Worm (Caenorhabditis elegans) whole organism, L4 larva: ENCODE results near the gene F13H8.3.

Experiments
- F26F4.8 ChIP-seq: fragments of 200-800 bp; sonication (Bioruptor generic); conservative IDR thresholded peaks from 2 replicates; pipeline ENCODE4 v1.3.6; 2022; ENCODE audit warnings: missing genetic modification characterization, missing compliant biosample characterization
- T20F7.1 ChIP-seq: fragments of 200-800 bp; sonication (Bioruptor generic); optimal IDR thresholded peaks from 2 replicates; lab custom pipeline; 2018; ENCODE audit warnings: mild to moderate bottlenecking, missing genetic modification characterization, missing compliant biosample characterization
- Y105C5A.15 ChIP-seq: fragments of 200-800 bp; sonication (Bioruptor generic); IDR thresholded peaks from 2 replicates; pipeline ENCODE4 v1.3.6; 2022; ENCODE audit warnings: missing genetic modification characterization, missing compliant biosample characterization
- Y5F2A.4 ChIP-seq: fragments of 200-800 bp; sonication (Bioruptor generic); optimal IDR thresholded peaks from 2 replicates; lab custom pipeline; 2018; ENCODE audit warnings: mild to moderate bottlenecking, missing genetic modification characterization, missing compliant biosample characterization
- ZK337.2 ChIP-seq: fragments of 200-800 bp; sonication (Bioruptor generic); IDR thresholded peaks from 2 replicates; pipeline ENCODE4 v1.3.6; 2022; ENCODE audit warnings: missing genetic modification reagents, missing genetic modification characterization, missing compliant biosample characterization
- aha-1 ChIP-seq: fragments of 150-350 bp; peaks from one replicate; lab custom pipeline; 2014; ENCODE audit warnings: missing biosample characterization, missing genetic modification characterization
- ama-1 ChIP-seq: fragments of 150-350 bp; optimal IDR thresholded peaks from 2 replicates; lab custom pipeline; 2014; ENCODE audit warnings: inconsistent platforms, mixed read lengths
- ceh-32 ChIP-seq: sonication (generic microtip); optimal IDR thresholded peaks from 2 replicates; lab custom pipeline; 2016; ENCODE audit warnings: mild to moderate bottlenecking, missing genetic modification characterization, missing compliant biosample characterization; ENCODE audit not compliant: poor library complexity
- ceh-62 ChIP-seq: sonication (generic microtip); optimal IDR thresholded peaks from 2 replicates; lab custom pipeline; 2017; ENCODE audit warnings: missing biosample characterization, missing genetic modification characterization
- ces-1 ChIP-seq: fragments of 150-350 bp; sonication (generic microtip); optimal IDR thresholded peaks from 4 replicates; lab custom pipeline; 2014; ENCODE audit warnings: missing biosample characterization, missing genetic modification reagents, missing genetic modification characterization
- cey-2 ChIP-seq: sonication (generic microtip); optimal IDR thresholded peaks from 3 replicates; lab custom pipeline; 2017; ENCODE audit warnings: missing genetic modification characterization, mild to moderate bottlenecking, missing compliant biosample characterization, antibody characterized with exemption, borderline replicate concordance; ENCODE audit not compliant: insufficient read depth
- ctbp-1 ChIP-seq: fragments of 200-800 bp; sonication (Bioruptor generic); IDR thresholded peaks from 2 replicates; pipeline ENCODE4 v1.3.6; 2022; ENCODE audit warnings: missing genetic modification reagents, missing genetic modification characterization, missing compliant biosample characterization
- daf-12 ChIP-seq: fragments of 150-350 bp; optimal IDR thresholded peaks from 2 replicates; lab custom pipeline; 2014; ENCODE audit warnings: missing biosample characterization, missing genetic modification reagents, missing genetic modification characterization
- daf-16 ChIP-seq, 3 experiments: sonication (generic microtip); optimal IDR thresholded peaks; 2 replicates each; lab custom pipeline; 2016 to 2017; ENCODE audit warnings: missing genetic modification characterization in 3 of 3, missing genetic modification reagents in 3 of 3, mild to moderate bottlenecking in 2 of 3, missing compliant biosample characterization in 2 of 3, missing biosample characterization in 1 of 3, moderate library complexity in 1 of 3
- daf-19 ChIP-seq: fragments of 200-800 bp; sonication (Bioruptor generic); conservative IDR thresholded peaks from 2 replicates; pipeline ENCODE4 v1.3.6; 2022; ENCODE audit warnings: missing genetic modification characterization, missing compliant biosample characterization
- dmd-8 ChIP-seq: fragments of 200-800 bp; sonication (Bioruptor generic); IDR thresholded peaks from 2 replicates; pipeline ENCODE4 v1.3.6; 2022; ENCODE audit warnings: missing genetic modification characterization, missing compliant biosample characterization
- duxl-1 ChIP-seq: sonication (generic microtip); optimal IDR thresholded peaks from 2 replicates; lab custom pipeline; 2016; ENCODE audit warnings: mild to moderate bottlenecking, missing genetic modification characterization, moderate library complexity, missing compliant biosample characterization; ENCODE audit not compliant: poor library complexity
- egl-43 ChIP-seq: fragments of 200-800 bp; sonication (Bioruptor generic); IDR thresholded peaks from 2 replicates; pipeline ENCODE4 v1.3.6; 2022; ENCODE audit warnings: missing genetic modification reagents, missing genetic modification characterization, missing compliant biosample characterization
- hlh-11 ChIP-seq: fragments of 200-800 bp; sonication (Bioruptor generic); optimal IDR thresholded peaks from 2 replicates; lab custom pipeline; 2018; ENCODE audit warnings: mild to moderate bottlenecking, missing genetic modification characterization, missing compliant biosample characterization
- lin-38 ChIP-seq: fragments of 200-800 bp; sonication (Bioruptor generic); IDR thresholded peaks from 2 replicates; pipeline ENCODE4 v1.3.6; 2022; ENCODE audit warnings: missing genetic modification reagents, missing genetic modification characterization, missing compliant biosample characterization
- lsy-2 ChIP-seq, 2 experiments: fragments of 150-350 bp in 1 of 2; sonication (generic microtip) in 1 of 2; optimal IDR thresholded peaks; 2 replicates each; lab custom pipeline; 2014 to 2017; ENCODE audit warnings: missing biosample characterization in 2 of 2, missing genetic modification characterization in 2 of 2
- madf-5 ChIP-seq, 2 experiments: fragments of 200-800 bp; sonication (Bioruptor generic); IDR thresholded peaks; 2 replicates each; pipeline ENCODE4 v1.3.6; 2022; ENCODE audit warnings: missing compliant biosample characterization in 2 of 2, missing genetic modification characterization in 2 of 2
- madf-9 ChIP-seq: fragments of 200-800 bp; sonication (Bioruptor generic); conservative IDR thresholded peaks from 2 replicates; pipeline ENCODE4 v1.3.6; 2022; ENCODE audit warnings: missing genetic modification reagents, missing genetic modification characterization, missing compliant biosample characterization
- mdl-1 ChIP-seq, 2 experiments: fragments of 150-350 bp in 1 of 2; sonication (generic microtip) in 1 of 2; optimal IDR thresholded peaks; 2 replicates each; lab custom pipeline; 2014 to 2017; ENCODE audit warnings: missing biosample characterization in 2 of 2, missing genetic modification characterization in 2 of 2
- mes-2 ChIP-seq: sonication (generic microtip); optimal IDR thresholded peaks from 2 replicates; lab custom pipeline; 2016; ENCODE audit warnings: missing genotype, mild to moderate bottlenecking, missing genetic modification characterization, missing compliant biosample characterization; ENCODE audit not compliant: poor library complexity, severe bottlenecking
- mxl-2 ChIP-seq: fragments of 200-800 bp; sonication (Bioruptor generic); conservative IDR thresholded peaks from 2 replicates; pipeline ENCODE4 v1.3.6; 2022; ENCODE audit warnings: missing genetic modification reagents, missing genetic modification characterization, missing compliant biosample characterization
- nhr-25 ChIP-seq: sonication (generic microtip); optimal IDR thresholded peaks from 2 replicates; lab custom pipeline; 2017; ENCODE audit warnings: missing genetic modification characterization, mild to moderate bottlenecking, missing compliant biosample characterization, antibody characterized with exemption, moderate library complexity, borderline replicate concordance; ENCODE audit not compliant: insufficient read depth
- nhr-28 ChIP-seq: fragments of 150-350 bp; optimal IDR thresholded peaks from 2 replicates; lab custom pipeline; 2014; ENCODE audit warnings: missing biosample characterization, missing genetic modification characterization
- nhr-41 ChIP-seq: fragments of 200-800 bp; sonication (Bioruptor generic); IDR thresholded peaks from 2 replicates; pipeline ENCODE4 v1.3.6; 2022; ENCODE audit warnings: missing genetic modification reagents, missing genetic modification characterization, missing compliant biosample characterization
- nhr-48 ChIP-seq: sonication (generic microtip); optimal IDR thresholded peaks from 2 replicates; lab custom pipeline; 2016; ENCODE audit warnings: mild to moderate bottlenecking, missing genetic modification characterization, missing compliant biosample characterization
- nhr-77 ChIP-seq: fragments of 150-350 bp; optimal IDR thresholded peaks from 2 replicates; lab custom pipeline; 2014; ENCODE audit warnings: missing biosample characterization, missing genetic modification characterization
- php-3 ChIP-seq: fragments of 200-800 bp; sonication (Bioruptor generic); IDR thresholded peaks from 2 replicates; pipeline ENCODE4 v1.3.6; 2022; ENCODE audit warnings: missing genetic modification reagents, missing genetic modification characterization, missing compliant biosample characterization
- pqm-1 ChIP-seq: sonication (generic microtip); optimal IDR thresholded peaks from 2 replicates; lab custom pipeline; 2017; ENCODE audit warnings: missing biosample characterization, missing genetic modification characterization
- rbr-2 ChIP-seq: sonication (generic microtip); optimal IDR thresholded peaks from 2 replicates; lab custom pipeline; 2016; ENCODE audit warnings: missing genotype, missing genetic modification characterization, missing compliant biosample characterization
- saeg-2 ChIP-seq: fragments of 200-800 bp; sonication (Bioruptor generic); IDR thresholded peaks from 2 replicates; pipeline ENCODE4 v1.3.6; 2022; ENCODE audit warnings: missing genetic modification reagents, missing genetic modification characterization, missing compliant biosample characterization
- sdz-12 ChIP-seq: fragments of 200-800 bp; sonication (Bioruptor generic); optimal IDR thresholded peaks from 2 replicates; lab custom pipeline; 2018; ENCODE audit warnings: mild to moderate bottlenecking, missing genetic modification characterization, missing compliant biosample characterization
- snpc-4 ChIP-seq: fragments of 150-350 bp; optimal IDR thresholded peaks from 2 replicates; lab custom pipeline; 2014; ENCODE audit warnings: missing biosample characterization, missing genetic modification characterization
- spr-1 ChIP-seq: sonication (generic microtip); optimal IDR thresholded peaks from 2 replicates; lab custom pipeline; 2016; ENCODE audit warnings: mild to moderate bottlenecking, missing genetic modification characterization, missing compliant biosample characterization
- tag-97 ChIP-seq: fragments of 200-800 bp; sonication (Bioruptor generic); IDR thresholded peaks from 2 replicates; pipeline ENCODE4 v1.3.6; 2022; ENCODE audit warnings: missing genetic modification characterization, missing compliant biosample characterization
- unc-130 ChIP-seq: sonication (generic microtip); optimal IDR thresholded peaks from 2 replicates; lab custom pipeline; 2016; ENCODE audit warnings: missing genetic modification reagents, missing genetic modification characterization, missing compliant biosample characterization
- unc-62 ChIP-seq, 3 experiments: fragments of 150-350 bp in 1 of 3; sonication (generic microtip); optimal IDR thresholded peaks in 2 of 3; peaks in 1 of 3; 1 replicate in 1 of 3; 2 replicates in 2 of 3; lab custom pipeline; 2014 to 2017; ENCODE audit warnings: missing biosample characterization in 3 of 3, missing genetic modification characterization in 3 of 3, missing genetic modification reagents in 3 of 3, missing genotype in 1 of 3
- vab-7 ChIP-seq: fragments of 200-800 bp; sonication (Bioruptor generic); IDR thresholded peaks from 2 replicates; pipeline ENCODE4 v1.3.6; 2022; ENCODE audit warnings: missing genetic modification reagents, missing genetic modification characterization, missing compliant biosample characterization
- ztf-11 ChIP-seq: fragments of 150-350 bp; optimal IDR thresholded peaks from 2 replicates; lab custom pipeline; 2014; ENCODE audit warnings: missing biosample characterization, missing genetic modification characterization

The F13H8.3 gene

ce11 chrII:6273916-6274315 is 10.1 kb downstream of the F13H8.3 start, which contains the start of gene bpl-1:
TSS of gene bpl-1 (plus strand) at chrII:6274216.
- TF ChIP-seq lsy-2 (tag; optimal IDR thresholded peaks at IDR 0.05; lab: Kevin White, UChicago) (peak in 1 of 2 experiments; percentile 27), duxl-1 (tag; lab: Kevin White, UChicago) (no peak)

DNA sequence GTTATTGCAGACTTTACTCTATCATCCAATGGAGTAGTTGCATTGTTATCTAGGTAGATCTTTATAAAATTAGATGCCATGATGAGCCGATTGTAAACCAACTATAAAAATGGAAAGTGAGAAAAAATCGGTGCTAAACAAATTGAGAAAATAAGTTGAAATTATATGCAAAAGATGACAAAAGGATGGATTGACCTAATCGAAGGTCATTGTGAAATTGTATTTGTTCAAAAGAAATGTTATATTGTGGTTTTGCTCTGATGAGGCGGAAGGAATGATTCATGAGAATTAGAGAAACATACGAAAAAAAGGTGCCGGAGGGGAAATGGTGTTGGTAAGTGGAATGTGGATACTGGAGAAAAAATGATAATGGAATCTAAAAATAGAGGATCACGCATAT is 17.2 kb downstream of the F13H8.3 start, which contains the start of gene scly-1:
Gene scly-1 (minus strand): TSS at position 101 of the 400 bp plus-strand sequence.
- no peak for TF ChIP-seq cey-2 (tag; lab: Kevin White, UChicago)
- no peak for TF ChIP-seq F26F4.8 (GFP tag; lab: Robert Waterston, UW)
- TF ChIP-seq duxl-1 (tag; lab: Kevin White, UChicago): no peak
- TF ChIP-seq vab-7: no peak
- no peak for TF ChIP-seq saeg-2 (GFP tag; lab: Robert Waterston, UW)
- no peak for TF ChIP-seq sdz-12 (GFP tag; lab: Kevin White, UChicago)
- TF ChIP-seq Y5F2A.4 (GFP tag; lab: Kevin White, UChicago): no peak
- no peak for TF ChIP-seq unc-130 (GFP tag; lab: Kevin White, UChicago)
- no peak for TF ChIP-seq daf-12 (tag; lab: Kevin White, UChicago)
- no peak for TF ChIP-seq tag-97 (GFP tag; lab: Robert Waterston, UW)
- TF ChIP-seq mes-2 (tag; lab: Kevin White, UChicago): no peak
- no peak for TF ChIP-seq ceh-62
- TF ChIP-seq T20F7.1 (GFP tag; lab: Kevin White, UChicago): no peak
- TF ChIP-seq mxl-2 (GFP tag; lab: Robert Waterston, UW): no peak

- TF ChIP-seq pqm-1 (tag; lab: Kevin White, UChicago): peak; percentile 59
- peak; percentile 9 for TF ChIP-seq nhr-77 (tag; lab: Kevin White, UChicago)
- peak; percentile 24; the same call in 1 of the 2 replicates for TF ChIP-seq php-3
- TF ChIP-seq daf-16 (GFP tag; optimal IDR thresholded peaks at IDR 0.05; lab: Kevin White, UChicago): no peak
- peak; percentile 69 for TF ChIP-seq daf-16 (tag; optimal IDR thresholded peaks at IDR 0.05; lab: Kevin White, UChicago)
- TF ChIP-seq nhr-28 (tag; lab: Kevin White, UChicago): peak; percentile 45
- TF ChIP-seq hlh-11 (tag; lab: Kevin White, UChicago): no peak
- TF ChIP-seq, all 104 proteins: peak for 5
Measured at ce11 chrII:6281903-6282302, 18.1 kb downstream of the F13H8.3 start.

ce11 chrII:6283074-6283473 is 19.3 kb downstream of the F13H8.3 start, which contains the start of gene F13H8.1:
TSS of gene F13H8.1 (plus strand) at chrII:6283384.
- TF ChIP-seq lin-38 (GFP tag; lab: Robert Waterston, UW) (no peak), nhr-48 (tag; lab: Kevin White, UChicago) (no peak), sdz-12 (GFP tag; lab: Kevin White, UChicago) (no peak), nhr-41 (no peak), snpc-4 (no peak), ces-1 (GFP tag; lab: Kevin White, UChicago) (no peak), ctbp-1 (GFP tag; lab: Robert Waterston, UW) (no peak), rbr-2 (tag; lab: Kevin White, UChicago) (no peak), madf-5 (GFP tag; IDR thresholded peaks at IDR 0.05; lab: Robert Waterston, UW) (no peak), daf-16 (GFP tag; optimal IDR thresholded peaks at IDR 0.05; lab: Kevin White, UChicago) (no peak), daf-16 (tag; optimal IDR thresholded peaks at IDR 0.05; lab: Kevin White, UChicago) (peak; percentile 76), unc-62 (GFP tag; optimal IDR thresholded peaks at IDR 0.05 in 1 of 2; lab: Kevin White, UChicago) (no peak), unc-62 (tag; optimal IDR thresholded peaks at IDR 0.05; lab: Kevin White, UChicago) (no peak), aha-1 (tag; lab: Kevin White, UChicago) (no peak), dmd-8 (GFP tag; lab: Robert Waterston, UW) (no peak), mxl-2 (GFP tag; lab: Robert Waterston, UW) (no peak), daf-19 (GFP tag; lab: Robert Waterston, UW) (no peak), ztf-11 (tag; lab: Kevin White, UChicago) (no peak), ama-1 (lab: Kevin White, UChicago) (no peak), spr-1 (tag; lab: Kevin White, UChicago) (no peak), Y105C5A.15 (GFP tag; lab: Robert Waterston, UW) (no peak), tag-97 (GFP tag; lab: Robert Waterston, UW) (no peak), mdl-1 (tag; optimal IDR thresholded peaks at IDR 0.05; lab: Kevin White, UChicago) (no peak), ZK337.2 (GFP tag; lab: Robert Waterston, UW) (no peak), madf-9 (GFP tag; lab: Robert Waterston, UW) (no peak), ceh-32 (tag; lab: Kevin White, UChicago) (no peak), egl-43 (no peak), nhr-25 (tag; lab: Kevin White, UChicago) (no peak)
